Worm (Caenorhabditis elegans): Measurements from ENCODE around the gene C24A3.4.

Gene C24A3.4

ce11 chrX:8995527-8995946 is 3.3 kb downstream of the C24A3.4 start (continued):
- TF ChIP-seq elt-3 (tag; optimal IDR thresholded peaks at IDR 0.05): no peak
- no peak for TF ChIP-seq ama-1 (optimal IDR thresholded peaks at IDR 0.05)
- no peak for TF ChIP-seq ztf-4 (tag; optimal IDR thresholded peaks at IDR 0.05)
- no peak for TF ChIP-seq tlp-1 (tag; optimal IDR thresholded peaks at IDR 0.05)
- no peak for TF ChIP-seq Y116A8C.19 (tag; optimal IDR thresholded peaks at IDR 0.05; ENCODE audit: borderline replicate concordance)
- TF ChIP-seq nhr-20 (tag; optimal IDR thresholded peaks at IDR 0.05): peak; percentile 23
- peak; percentile 91 for TF ChIP-seq lin-14 (GFP tag; optimal IDR thresholded peaks at IDR 0.05)
- no peak for TF ChIP-seq unc-98 (GFP tag; IDR thresholded peaks at IDR 0.05)
- no peak for TF ChIP-seq aly-2 (tag; optimal IDR thresholded peaks at IDR 0.05)

ce11 chrX:8996496-8997116 is 4.4 kb downstream of the C24A3.4 start:
- TF ChIP-seq fkh-10 (GFP tag; optimal IDR thresholded peaks at IDR 0.05) (peak; percentile 89), lin-14 (GFP tag; optimal IDR thresholded peaks at IDR 0.05) (peak; percentile 66), egl-27 (tag; optimal IDR thresholded peaks at IDR 0.05) (no peak)

ce11 chrX:8997450-8998075 is 5.4 kb downstream of the C24A3.4 start, which contains the start of gene C24A3.2:
Gene C24A3.2, plus strand, starts transcription at chrX:8997500.
- TF ChIP-seq alr-1 (tag; optimal IDR thresholded peaks at IDR 0.05; ENCODE audit: borderline replicate concordance): no peak
- no peak for TF ChIP-seq unc-30 (tag; optimal IDR thresholded peaks at IDR 0.05)
- TF ChIP-seq ceh-8 (GFP tag; optimal IDR thresholded peaks at IDR 0.05): peak; percentile 40
- TF ChIP-seq F16B12.6 (tag; optimal IDR thresholded peaks at IDR 0.05): no peak
- no peak for TF ChIP-seq C16A3.4 (tag; optimal IDR thresholded peaks at IDR 0.05)
- no peak for TF ChIP-seq isw-1 (GFP tag; IDR thresholded peaks at IDR 0.05)
- no peak for TF ChIP-seq nhr-19 (GFP tag; conservative IDR thresholded peaks at IDR 0.05)
- TF ChIP-seq unc-130 (tag; optimal IDR thresholded peaks at IDR 0.05): no peak
- no peak for TF ChIP-seq irx-1 (tag; optimal IDR thresholded peaks at IDR 0.05)
- TF ChIP-seq lin-13 (GFP tag; optimal IDR thresholded peaks at IDR 0.05): no peak
- TF ChIP-seq dpl-1 (GFP tag; optimal IDR thresholded peaks at IDR 0.05): no peak
- no peak for TF ChIP-seq egl-13 (tag; optimal IDR thresholded peaks at IDR 0.05)
- TF ChIP-seq nhr-90 (tag; optimal IDR thresholded peaks at IDR 0.05; ENCODE audit: poor library complexity): no peak
- TF ChIP-seq unc-62 (GFP tag; optimal IDR thresholded peaks at IDR 0.05): no peak
- TF ChIP-seq mdl-1 (tag; optimal IDR thresholded peaks at IDR 0.05): no peak
- TF ChIP-seq lin-39 (tag; optimal IDR thresholded peaks at IDR 0.05): no peak
- TF ChIP-seq nhr-12 (tag; optimal IDR thresholded peaks at IDR 0.05): no peak
- TF ChIP-seq ztf-11 (tag; optimal IDR thresholded peaks at IDR 0.05): no peak
- TF ChIP-seq sup-37 (GFP tag; optimal IDR thresholded peaks at IDR 0.05): no peak
- peak; percentile 67 for TF ChIP-seq lin-14 (GFP tag; optimal IDR thresholded peaks at IDR 0.05)
- TF ChIP-seq zip-4 (GFP tag; optimal IDR thresholded peaks at IDR 0.05): no peak
- no peak for TF ChIP-seq fos-1 (tag; optimal IDR thresholded peaks at IDR 0.05)
- TF ChIP-seq elt-3 (tag; optimal IDR thresholded peaks at IDR 0.05): no peak
- no peak for TF ChIP-seq hlh-4 (tag; optimal IDR thresholded peaks at IDR 0.05)
- TF ChIP-seq tlp-1 (tag; optimal IDR thresholded peaks at IDR 0.05): no peak
- TF ChIP-seq lsy-2 (tag; optimal IDR thresholded peaks at IDR 0.05): peak in 1 of 2 experiments; percentile 25
- TF ChIP-seq nhr-71 (tag; optimal IDR thresholded peaks at IDR 0.05): peak; percentile 16
- TF ChIP-seq lin-35 (GFP tag; optimal IDR thresholded peaks at IDR 0.05): no peak
- no peak for TF ChIP-seq dsc-1 (tag; optimal IDR thresholded peaks at IDR 0.05)
- no peak for TF ChIP-seq nhr-85 (tag)
- no peak for TF ChIP-seq nhr-47 (tag; optimal IDR thresholded peaks at IDR 0.05)
